Worm (Caenorhabditis elegans): ENCODE data around the gene str-92.

Gene str-92

DNA sequence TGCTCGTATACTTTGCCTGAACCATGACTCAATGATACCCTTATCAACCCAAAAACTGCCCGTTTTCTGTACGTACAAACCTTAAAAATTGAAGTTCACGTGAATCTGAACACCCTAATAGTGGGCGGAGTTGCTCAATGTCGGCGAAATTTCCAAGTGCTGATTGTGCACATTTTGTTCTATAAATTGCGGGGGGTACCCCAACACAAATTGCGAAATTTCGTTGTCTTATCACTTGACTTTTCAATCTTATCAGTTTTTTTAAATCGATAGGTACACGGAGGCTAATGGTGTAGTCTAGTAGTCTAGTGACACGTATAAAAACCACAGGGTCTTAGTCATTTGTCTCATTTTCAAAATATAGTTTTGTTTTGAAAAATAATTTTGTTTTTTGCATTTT lies 17.2 kb downstream of the str-92 start, which contains the start of gene fbxa-108 (continued):
- no peak for TF ChIP-seq egl-27 (tag; optimal IDR thresholded peaks at IDR 0.05)
- no peak for TF ChIP-seq snpc-1.2 (GFP tag; IDR thresholded peaks at IDR 0.05)
- TF ChIP-seq nhr-76 (tag; optimal IDR thresholded peaks at IDR 0.05) = no peak
- no peak for TF ChIP-seq saeg-2 (GFP tag; IDR thresholded peaks at IDR 0.05)
- no peak for TF ChIP-seq nhr-42 (GFP tag; IDR thresholded peaks at IDR 0.05)
- TF ChIP-seq lim-7 (GFP tag; IDR thresholded peaks at IDR 0.05) = no peak
- TF ChIP-seq ztf-7 (tag; optimal IDR thresholded peaks at IDR 0.05) = no peak

DNA sequence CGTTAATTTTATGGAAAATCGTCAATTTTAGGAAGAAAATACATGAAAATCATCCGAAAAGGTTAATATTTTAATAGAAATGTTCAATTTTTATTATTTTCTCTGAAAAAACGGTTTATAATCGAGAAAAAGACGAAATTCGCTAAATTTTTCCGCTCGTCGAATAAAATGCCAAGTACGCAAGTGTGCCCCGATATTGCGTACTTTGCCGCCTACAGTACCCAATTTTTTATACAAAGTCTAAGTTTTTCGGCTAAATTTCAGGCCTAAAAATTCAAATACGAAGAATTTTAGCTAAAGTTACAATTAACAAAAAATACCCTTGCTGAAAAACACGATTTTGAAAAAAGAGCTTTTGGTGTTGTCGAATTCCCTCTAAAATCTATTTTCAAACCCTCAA lies 17.6 kb downstream of the str-92 start:
- TF ChIP-seq nhr-25 (tag; optimal IDR thresholded peaks at IDR 0.05; ENCODE audit: borderline replicate concordance, insufficient read depth) = no peak

DNA sequence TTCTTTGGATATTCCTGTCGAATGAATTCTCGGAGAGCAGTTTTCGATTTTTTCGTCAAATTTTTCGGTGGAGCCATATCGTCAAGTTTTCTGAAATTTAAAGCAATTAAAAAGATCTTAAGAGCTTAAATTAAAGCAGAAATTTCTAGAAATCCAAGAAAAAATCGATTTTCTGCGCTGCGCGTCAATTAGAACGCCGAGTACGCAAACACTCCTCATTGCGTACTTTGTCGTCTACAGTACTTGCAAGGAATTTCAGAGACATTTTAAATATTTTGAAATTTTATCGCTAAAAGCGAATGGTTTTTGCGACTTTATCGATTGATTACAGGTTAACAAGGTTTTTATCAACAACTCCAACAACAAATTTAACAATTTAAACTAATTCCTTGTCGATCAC lies 21.2 kb downstream of the str-92 start:
- TF ChIP-seq unc-39 (tag; optimal IDR thresholded peaks at IDR 0.05) = no peak
- no peak for TF ChIP-seq nhr-237 (tag; optimal IDR thresholded peaks at IDR 0.05)
- no peak for TF ChIP-seq ama-1 (optimal IDR thresholded peaks at IDR 0.05)
- no peak for TF ChIP-seq ZK337.2 (GFP tag; IDR thresholded peaks at IDR 0.05)
- no peak for TF ChIP-seq saeg-2 (GFP tag; IDR thresholded peaks at IDR 0.05)

DNA sequence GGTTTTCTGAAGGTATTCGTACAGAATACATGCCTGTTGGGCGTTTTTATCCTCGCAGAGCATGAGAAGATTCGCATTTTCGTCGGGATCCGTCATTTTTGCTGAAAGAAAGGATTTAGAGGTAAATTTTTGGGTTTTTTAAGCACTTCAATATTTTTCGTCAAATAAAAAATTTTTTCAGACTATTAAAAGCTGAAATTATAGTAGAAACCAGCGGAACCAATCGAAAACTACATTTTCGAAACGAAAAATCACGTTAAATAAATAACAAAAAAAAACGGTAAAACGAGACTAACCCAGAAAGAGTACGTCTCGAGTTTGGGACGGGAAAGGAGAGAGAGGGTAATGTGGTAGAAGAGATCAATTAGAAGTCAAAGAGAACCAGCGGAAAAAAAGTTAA lies 26.0 kb downstream of the str-92 start, which contains the start of gene fbxa-192:
fbxa-192 (minus strand) TSS at position 101 of the 400 bp plus-strand sequence.
- no peak for TF ChIP-seq nhr-111 (GFP tag; optimal IDR thresholded peaks at IDR 0.05)
- TF ChIP-seq unc-62 (GFP tag; optimal IDR thresholded peaks at IDR 0.05 in 1 of 2) = no peak
- TF ChIP-seq unc-62 (tag; optimal IDR thresholded peaks at IDR 0.05) = no peak
- no peak for TF ChIP-seq Y5F2A.4 (GFP tag; optimal IDR thresholded peaks at IDR 0.05)
- TF ChIP-seq hmg-1.1 (GFP tag; IDR thresholded peaks at IDR 0.05) = no peak
- TF ChIP-seq nhr-76 (tag; optimal IDR thresholded peaks at IDR 0.05) = no peak

DNA sequence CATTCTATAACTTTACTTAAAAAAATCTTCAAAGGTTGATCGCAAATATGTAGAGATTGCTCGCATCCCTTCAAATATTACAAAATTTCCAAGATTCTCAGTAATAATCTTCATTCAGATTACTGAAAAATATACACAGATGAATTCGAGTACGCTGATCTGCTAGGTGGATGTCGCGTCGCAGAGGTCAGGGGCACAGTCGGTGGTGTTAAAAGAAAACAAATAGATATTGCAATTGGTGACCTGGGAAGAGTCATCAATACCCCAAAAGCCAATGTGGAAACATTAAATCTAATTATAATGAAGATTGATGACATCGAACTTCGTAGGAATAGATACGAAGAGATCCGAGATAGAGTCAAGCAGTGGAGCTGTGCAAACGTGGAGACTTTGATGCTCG lies 47.9 kb downstream of the str-92 start, which contains the start of gene F57G4.10:
F57G4.10 (plus strand) TSS at position 301 of the 400 bp plus-strand sequence.
- no peak for TF ChIP-seq ZK337.2 (GFP tag; IDR thresholded peaks at IDR 0.05)
- TF ChIP-seq nhr-77 (tag; optimal IDR thresholded peaks at IDR 0.05) = no peak
- TF ChIP-seq unc-39 (tag; optimal IDR thresholded peaks at IDR 0.05) = no peak
- TF ChIP-seq daf-12 (tag; optimal IDR thresholded peaks at IDR 0.05) = no peak
- no peak for TF ChIP-seq Y75B8A.6 (GFP tag; IDR thresholded peaks at IDR 0.05)
- TF ChIP-seq nhr-25 (tag; optimal IDR thresholded peaks at IDR 0.05; ENCODE audit: borderline replicate concordance, insufficient read depth) = no peak
- no peak for TF ChIP-seq pha-4 (GFP tag; IDR thresholded peaks at IDR 0.05)
- no peak for TF ChIP-seq pha-4 (tag; optimal IDR thresholded peaks at IDR 0.05)
- TF ChIP-seq ceh-82 (tag; optimal IDR thresholded peaks at IDR 0.05) = no peak
- no peak for TF ChIP-seq lin-29 (GFP tag; IDR thresholded peaks at IDR 0.05)
- no peak for TF ChIP-seq unc-62 (GFP tag; optimal IDR thresholded peaks at IDR 0.05 in 1 of 2)
- TF ChIP-seq unc-62 (tag; optimal IDR thresholded peaks at IDR 0.05) = no peak
- TF ChIP-seq dmd-6 (GFP tag; IDR thresholded peaks at IDR 0.05) = no peak
- no peak for TF ChIP-seq hlh-30 (tag; optimal IDR thresholded peaks at IDR 0.05; ENCODE audit: insufficient read depth)
